Fruit fly (Drosophila melanogaster): Measurements from ENCODE around the gene CG5515.

Gene CG5515

dm6 chr3R:24193373-24193879 is 4.7 kb upstream of the CG5515 start, which contains the start of the genes SMC6 and CG6204 (continued):
- TF ChIP-seq fkh (GFP tag; optimal IDR thresholded peaks at IDR 0.05), result peak; percentile 74
- peak; percentile 91 for TF ChIP-seq CG1621 (tag; optimal IDR thresholded peaks at IDR 0.05)
- peak; percentile 97 for TF ChIP-seq CG11762 (GFP tag; optimal IDR thresholded peaks at IDR 0.05; ENCODE audit: insufficient read depth)
- no peak for TF ChIP-seq Hr38 (GFP tag; optimal IDR thresholded peaks at IDR 0.05)
- TF ChIP-seq Sox102F (GFP tag; optimal IDR thresholded peaks at IDR 0.05), result peak; percentile 93
- peak; percentile 97 for TF ChIP-seq cyc (GFP tag; optimal IDR thresholded peaks at IDR 0.05)
- peak; percentile 95 for TF ChIP-seq achi (GFP tag; optimal IDR thresholded peaks at IDR 0.05)
- TF ChIP-seq CG6163 (GFP tag; IDR thresholded peaks at IDR 0.05), result peak; percentile 96
- TF ChIP-seq fd59A (GFP tag; optimal IDR thresholded peaks at IDR 0.05), result peak; percentile 90
- TF ChIP-seq CG9139 (GFP tag; optimal IDR thresholded peaks at IDR 0.05), result peak; percentile 86
- peak; percentile 96 for TF ChIP-seq CG8119 (GFP tag; IDR thresholded peaks at IDR 0.05)
- TF ChIP-seq CG10669 (GFP tag; optimal IDR thresholded peaks at IDR 0.05), result peak; percentile 95
- peak; percentile 94 for TF ChIP-seq CG34406 (GFP tag; optimal IDR thresholded peaks at IDR 0.05)
- peak in 1 of 2 experiments; percentile 93 for TF ChIP-seq ss (GFP tag; optimal IDR thresholded peaks at IDR 0.05)
- TF ChIP-seq CG31627 (GFP tag; optimal IDR thresholded peaks at IDR 0.05), result peak; percentile 97
- peak; percentile 96 for TF ChIP-seq Ets96B (tag; optimal IDR thresholded peaks at IDR 0.05)
- peak; percentile 96 for TF ChIP-seq acj6 (GFP tag; optimal IDR thresholded peaks at IDR 0.05)
- peak; percentile 96 for TF ChIP-seq Sox15 (GFP tag; optimal IDR thresholded peaks at IDR 0.05)
- peak; percentile 96 for TF ChIP-seq Sox14 (GFP tag; optimal IDR thresholded peaks at IDR 0.05)
- TF ChIP-seq pdm3 (GFP tag; optimal IDR thresholded peaks at IDR 0.05), result peak; percentile 97
- peak; percentile 96 for TF ChIP-seq CG3919 (GFP tag; optimal IDR thresholded peaks at IDR 0.05)
- peak; percentile 83 for TF ChIP-seq CG6854 (GFP tag; optimal IDR thresholded peaks at IDR 0.05)
- peak; percentile 85 for TF ChIP-seq fd85E (GFP tag; optimal IDR thresholded peaks at IDR 0.05)
- TF ChIP-seq CG16779 (tag; optimal IDR thresholded peaks at IDR 0.05), result peak; percentile 76
- peak; percentile 90 for TF ChIP-seq spab (GFP tag; optimal IDR thresholded peaks at IDR 0.05)

dm6 chr3R:24186188-24186587 is 2.5 kb downstream of the CG5515 start, which contains the start of gene mora:
TSS of gene mora (plus strand) at chr3R:24186359.
- TF ChIP-seq CG6792 (GFP tag; optimal IDR thresholded peaks at IDR 0.05) (no peak), Eip78C (GFP tag) (peak; percentile 34)

dm6 chr3R:24172379-24172778 is 16.3 kb downstream of the CG5515 start, which contains the start of gene CG13606:
TSS of gene CG13606 (plus strand) at chr3R:24172628.
- TF ChIP-seq CG11294 (GFP tag; IDR thresholded peaks at IDR 0.05) (no peak), esn (GFP tag; optimal IDR thresholded peaks at IDR 0.05) (no peak), CG7368 (GFP tag; optimal IDR thresholded peaks at IDR 0.05) (no peak), Gug (GFP tag; IDR thresholded peaks at IDR 0.05) (no peak), Ets96B (tag; optimal IDR thresholded peaks at IDR 0.05) (no peak), Eip75B (GFP tag; optimal IDR thresholded peaks at IDR 0.05) (no peak), Lpt (GFP tag; optimal IDR thresholded peaks at IDR 0.05) (no peak), CG6854 (GFP tag; optimal IDR thresholded peaks at IDR 0.05) (no peak), CG15336 (GFP tag; IDR thresholded peaks at IDR 0.05) (no peak), CG10631 (GFP tag; optimal IDR thresholded peaks at IDR 0.05) (no peak), Eip78C (GFP tag) (no peak), Smox (GFP tag; optimal IDR thresholded peaks at IDR 0.05) (no peak), fd59A (GFP tag; optimal IDR thresholded peaks at IDR 0.05) (no peak), Hr39 (GFP tag; optimal IDR thresholded peaks at IDR 0.05) (no peak)

dm6 chr3R:24169362-24169761 is 19.3 kb downstream of the CG5515 start, which contains the start of gene CG5510:
TSS of gene CG5510 (minus strand) at chr3R:24169562.
- TF ChIP-seq CG3032 (tag; optimal IDR thresholded peaks at IDR 0.05) (peak; percentile 44), Eip75B (GFP tag; optimal IDR thresholded peaks at IDR 0.05) (peak; percentile 33), esn (GFP tag; optimal IDR thresholded peaks at IDR 0.05) (peak; percentile 64), Sox15 (GFP tag; optimal IDR thresholded peaks at IDR 0.05) (no peak), CG15336 (GFP tag; IDR thresholded peaks at IDR 0.05) (0 out of 2 replicates have a peak, but pooled peaks have one; percentile 23), Eip78C (GFP tag) (peak; percentile 67), CG11294 (GFP tag; IDR thresholded peaks at IDR 0.05) (0 out of 2 replicates have a peak, but pooled peaks have one; percentile 23), Sox14 (GFP tag; optimal IDR thresholded peaks at IDR 0.05) (peak; percentile 33), ss (GFP tag; optimal IDR thresholded peaks at IDR 0.05) (no peak), achi (GFP tag; optimal IDR thresholded peaks at IDR 0.05) (peak; percentile 39), topi (GFP tag; optimal IDR thresholded peaks at IDR 0.05) (peak; percentile 28), spab (GFP tag; optimal IDR thresholded peaks at IDR 0.05) (no peak), CG32006 (GFP tag; optimal IDR thresholded peaks at IDR 0.05) (no peak), lz (GFP tag; optimal IDR thresholded peaks at IDR 0.05) (peak; percentile 47), eg (GFP tag; IDR thresholded peaks at IDR 0.05) (peak; percentile 48; the same call in 1 of the 3 replicates), Ets96B (tag; optimal IDR thresholded peaks at IDR 0.05) (no peak), cyc (GFP tag; optimal IDR thresholded peaks at IDR 0.05) (peak; percentile 45), CG31627 (GFP tag; optimal IDR thresholded peaks at IDR 0.05) (peak; percentile 48)
